Worm (Caenorhabditis elegans): ENCODE measurements around the gene T07H3.7.

T07H3.7 gene

DNA sequence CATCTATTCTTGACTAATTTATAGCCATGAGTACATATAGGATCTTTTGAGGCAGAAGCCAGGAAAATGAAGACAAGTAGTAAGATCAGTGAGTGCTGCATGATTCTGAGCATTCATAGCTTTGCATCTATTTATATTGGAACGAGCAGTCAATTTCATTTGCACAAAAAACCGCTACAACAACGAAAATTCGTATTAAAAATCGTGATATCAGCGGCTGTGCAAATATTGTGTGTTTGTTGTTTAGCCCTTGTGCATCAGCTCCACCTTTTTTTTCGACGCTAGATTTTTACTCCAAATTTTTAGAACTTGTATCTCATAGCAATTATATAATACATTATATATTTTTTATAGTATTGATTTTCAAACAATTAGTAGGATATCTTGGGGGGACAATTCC, 5.6 kb downstream of the T07H3.7 start, which contains the start of gene clec-21:
clec-21 (minus strand) TSS at position 101 of the 400 bp plus-strand sequence.
- TF ChIP-seq F13C5.2 (tag; optimal IDR thresholded peaks at IDR 0.05) (no peak), scrt-1 (GFP tag; IDR thresholded peaks at IDR 0.05) (no peak), ama-1 (optimal IDR thresholded peaks at IDR 0.05) (no peak), tbx-37 (GFP tag; conservative IDR thresholded peaks at IDR 0.05) (no peak), pes-1 (GFP tag; IDR thresholded peaks at IDR 0.05) (no peak), hnd-1 (tag; optimal IDR thresholded peaks at IDR 0.05) (no peak), hmbx-1 (tag; optimal IDR thresholded peaks at IDR 0.05) (no peak), ceh-36 (tag; optimal IDR thresholded peaks at IDR 0.05) (no peak), ets-7 (tag; optimal IDR thresholded peaks at IDR 0.05) (no peak), aly-1 (tag; optimal IDR thresholded peaks at IDR 0.05) (no peak), B0310.2 (tag; optimal IDR thresholded peaks at IDR 0.05) (no peak), hmg-4 (GFP tag; optimal IDR thresholded peaks at IDR 0.05) (no peak), flt-1 (GFP tag; IDR thresholded peaks at IDR 0.05) (no peak), tra-4 (tag; optimal IDR thresholded peaks at IDR 0.05) (no peak)

DNA sequence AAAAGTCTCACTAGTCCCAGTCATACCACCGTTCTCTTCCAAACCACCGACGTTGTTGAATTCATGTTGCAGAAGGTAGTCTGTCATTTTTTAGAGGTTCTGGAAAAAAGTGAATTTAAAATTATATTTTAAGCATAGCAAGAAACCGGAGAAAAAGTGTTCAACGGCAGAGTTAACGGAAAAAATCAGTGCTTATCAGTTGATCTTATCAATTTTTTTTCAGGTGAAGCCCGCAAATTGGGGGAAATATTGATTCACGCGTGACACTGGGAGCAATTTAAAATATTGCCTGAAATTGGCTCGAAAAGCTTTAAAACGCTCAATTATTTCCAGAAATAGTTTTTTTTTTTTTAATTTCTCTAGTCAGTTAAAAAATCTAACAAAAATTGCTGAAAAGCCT, 9.9 kb downstream of the T07H3.7 start, which contains the start of gene math-38:
math-38 (minus strand) TSS at position 101 of the 400 bp plus-strand sequence.
- no peak for TF ChIP-seq hnd-1 (tag; optimal IDR thresholded peaks at IDR 0.05)
- no peak for TF ChIP-seq aly-1 (tag; optimal IDR thresholded peaks at IDR 0.05)
- no peak for TF ChIP-seq tra-4 (tag; optimal IDR thresholded peaks at IDR 0.05)
- TF ChIP-seq ceh-13 (GFP tag; optimal IDR thresholded peaks at IDR 0.05), result no peak

DNA sequence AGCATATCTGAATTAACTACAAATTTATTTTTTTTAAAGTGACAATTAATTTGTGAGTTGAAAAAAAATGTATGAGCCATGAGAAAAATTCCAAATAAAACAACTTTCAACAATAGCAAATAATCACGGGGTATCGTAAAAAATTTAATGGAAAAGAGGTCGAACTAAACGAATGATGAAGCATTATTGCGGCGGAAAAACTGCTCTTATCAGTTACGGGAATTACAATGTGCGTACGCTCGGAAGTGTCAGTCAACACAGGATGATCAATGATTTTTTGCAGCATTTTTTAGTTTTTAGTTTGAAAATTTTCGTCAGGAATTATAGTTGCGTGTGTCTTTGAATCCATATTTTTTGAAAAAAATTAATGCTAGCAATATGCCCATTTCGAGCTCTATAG, 13.0 kb downstream of the T07H3.7 start:
- no peak for TF ChIP-seq ceh-36 (tag; optimal IDR thresholded peaks at IDR 0.05)
- TF ChIP-seq tbx-11 (GFP tag; IDR thresholded peaks at IDR 0.05), result no peak
- TF ChIP-seq F13C5.2 (tag; optimal IDR thresholded peaks at IDR 0.05), result no peak
- TF ChIP-seq hnd-1 (tag; optimal IDR thresholded peaks at IDR 0.05), result no peak
- no peak for TF ChIP-seq ets-7 (tag; optimal IDR thresholded peaks at IDR 0.05)
- TF ChIP-seq scrt-1 (GFP tag; IDR thresholded peaks at IDR 0.05), result no peak
- TF ChIP-seq hmbx-1 (tag; optimal IDR thresholded peaks at IDR 0.05), result no peak
- TF ChIP-seq sea-1 (GFP tag; conservative IDR thresholded peaks at IDR 0.05), result no peak
- TF ChIP-seq tra-4 (tag; optimal IDR thresholded peaks at IDR 0.05), result no peak

DNA sequence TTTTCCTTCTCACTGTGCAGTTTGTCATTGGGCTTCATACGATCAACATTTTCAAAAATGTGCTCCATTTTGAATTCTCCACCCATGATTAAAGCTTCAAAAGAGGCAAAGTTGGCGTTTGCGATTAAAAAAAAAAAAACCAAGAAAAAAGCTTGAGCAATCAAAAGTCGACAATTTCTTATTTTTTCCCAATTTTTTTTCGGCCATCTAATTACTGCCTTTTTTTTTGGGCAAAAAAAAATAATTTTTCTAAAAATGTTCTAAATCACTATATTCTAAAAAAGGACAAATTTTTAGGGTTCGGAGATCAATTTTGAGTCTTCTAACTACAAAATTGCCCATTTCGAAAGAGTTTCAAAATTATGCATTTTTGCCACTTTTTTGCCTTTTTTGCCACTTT, 13.7 kb downstream of the T07H3.7 start, which contains the start of gene K05F6.10:
K05F6.10 (minus strand) TSS at position 101 of the 400 bp plus-strand sequence.
- no peak for TF ChIP-seq tbx-11 (GFP tag; IDR thresholded peaks at IDR 0.05)
- no peak for TF ChIP-seq sea-1 (GFP tag; conservative IDR thresholded peaks at IDR 0.05)
- TF ChIP-seq hmbx-1 (tag; optimal IDR thresholded peaks at IDR 0.05), result no peak
- TF ChIP-seq flt-1 (GFP tag; IDR thresholded peaks at IDR 0.05), result no peak
- TF ChIP-seq tra-4 (tag; optimal IDR thresholded peaks at IDR 0.05), result no peak

DNA sequence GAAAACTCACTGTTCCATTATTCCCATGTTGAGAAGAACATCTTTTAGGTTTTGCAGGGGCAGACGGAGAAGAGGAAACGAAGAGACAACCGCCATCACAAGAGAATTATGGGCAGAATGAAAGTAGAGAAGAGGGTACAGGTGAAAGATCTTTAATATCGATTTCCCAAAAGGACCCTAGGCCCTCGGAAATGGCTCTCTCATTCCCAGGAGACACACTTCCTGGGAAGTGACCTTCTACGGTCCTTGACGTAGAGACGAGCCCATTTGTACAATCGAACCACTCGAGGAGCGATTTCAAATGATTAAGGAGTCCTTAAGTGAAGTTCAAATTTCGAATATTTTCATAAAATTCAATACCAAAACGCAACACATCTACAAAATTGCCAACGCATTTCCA, 18.7 kb downstream of the T07H3.7 start, which contains the start of gene fbxb-46:
fbxb-46 (minus strand) TSS at position 101 of the 400 bp plus-strand sequence.
- TF ChIP-seq tbx-37 (GFP tag; conservative IDR thresholded peaks at IDR 0.05) (no peak), tbx-11 (GFP tag; IDR thresholded peaks at IDR 0.05) (no peak), F13C5.2 (tag; optimal IDR thresholded peaks at IDR 0.05) (no peak), flt-1 (GFP tag; IDR thresholded peaks at IDR 0.05) (no peak), ceh-36 (tag; optimal IDR thresholded peaks at IDR 0.05) (no peak), hmg-4 (GFP tag; optimal IDR thresholded peaks at IDR 0.05) (no peak), ets-7 (tag; optimal IDR thresholded peaks at IDR 0.05) (no peak)

DNA sequence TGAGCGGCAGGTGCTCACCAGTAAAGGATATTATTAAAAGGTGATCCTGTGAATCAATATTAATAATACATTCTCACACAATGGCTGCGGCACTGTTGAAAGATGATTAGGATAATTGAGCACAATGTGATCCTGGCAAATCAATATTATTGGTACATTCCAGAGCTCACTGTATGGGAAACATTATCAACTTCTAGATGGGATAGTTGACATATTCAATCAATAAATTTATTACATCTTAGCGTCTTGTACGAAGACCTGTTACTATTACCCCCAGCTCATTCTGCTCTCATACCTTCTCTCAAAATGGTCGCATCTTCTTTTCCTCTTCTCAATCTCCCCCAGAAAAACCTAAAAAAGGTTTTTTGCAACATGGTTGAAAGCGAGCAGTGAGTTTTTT, 21.5 kb downstream of the T07H3.7 start, which contains the start of gene fbxb-49:
fbxb-49 (plus strand) TSS at position 301 of the 400 bp plus-strand sequence.
- TF ChIP-seq tbx-11 (GFP tag; IDR thresholded peaks at IDR 0.05) (no peak), hmbx-1 (tag; optimal IDR thresholded peaks at IDR 0.05) (no peak), flt-1 (GFP tag; IDR thresholded peaks at IDR 0.05) (no peak), sea-1 (GFP tag; conservative IDR thresholded peaks at IDR 0.05) (no peak), hnd-1 (tag; optimal IDR thresholded peaks at IDR 0.05) (no peak), aly-1 (tag; optimal IDR thresholded peaks at IDR 0.05) (no peak), ama-1 (optimal IDR thresholded peaks at IDR 0.05) (no peak), tbx-37 (GFP tag; conservative IDR thresholded peaks at IDR 0.05) (no peak), tra-4 (tag; optimal IDR thresholded peaks at IDR 0.05) (no peak), ceh-13 (GFP tag; optimal IDR thresholded peaks at IDR 0.05) (no peak), hmg-4 (GFP tag; optimal IDR thresholded peaks at IDR 0.05) (no peak), pes-1 (GFP tag; IDR thresholded peaks at IDR 0.05) (no peak), scrt-1 (GFP tag; IDR thresholded peaks at IDR 0.05) (no peak), ets-7 (tag; optimal IDR thresholded peaks at IDR 0.05) (no peak), ceh-36 (tag; optimal IDR thresholded peaks at IDR 0.05) (no peak), B0310.2 (tag; optimal IDR thresholded peaks at IDR 0.05) (no peak), F13C5.2 (tag; optimal IDR thresholded peaks at IDR 0.05) (no peak)

DNA sequence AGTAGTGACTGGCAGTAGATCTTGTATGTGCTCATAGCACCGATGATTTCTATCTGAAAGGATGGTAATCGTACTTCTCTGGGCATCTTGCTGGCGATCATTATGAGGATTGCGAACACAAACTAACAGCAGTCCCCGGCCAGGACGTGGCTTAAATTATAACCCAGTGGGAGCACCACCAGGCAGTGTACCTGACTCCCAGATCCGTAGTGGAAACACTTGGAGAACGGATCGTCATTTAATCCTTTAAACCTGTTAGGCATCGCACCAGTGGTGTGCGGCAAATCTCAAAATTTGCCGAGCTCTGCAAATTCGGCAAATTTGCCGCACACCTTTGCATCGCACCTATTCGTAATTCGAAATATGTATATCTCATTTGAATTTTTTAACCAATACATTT, 22.1 kb downstream of the T07H3.7 start, which contains the start of gene K05F6.8:
K05F6.8 (minus strand) TSS at position 101 of the 400 bp plus-strand sequence.
- no peak for TF ChIP-seq ama-1 (optimal IDR thresholded peaks at IDR 0.05)

DNA sequence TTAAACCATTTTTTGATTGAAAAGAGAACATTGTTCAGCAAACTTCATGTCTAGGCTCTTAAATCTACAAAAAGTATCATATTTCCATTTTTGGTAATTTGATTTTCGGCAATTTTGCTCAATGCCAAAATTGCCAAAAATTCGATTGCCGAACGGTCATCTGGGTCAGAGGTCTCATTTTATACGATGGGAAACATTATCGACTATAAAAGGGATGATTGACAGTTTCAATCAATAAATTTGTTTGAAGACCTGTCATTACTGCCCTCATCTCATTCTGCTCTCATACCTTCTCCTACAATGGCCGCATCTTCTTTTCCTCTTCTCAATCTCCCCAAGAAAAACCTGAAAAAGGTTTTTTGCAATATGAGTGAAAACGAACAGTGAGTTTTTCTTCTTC, 27.9 kb downstream of the T07H3.7 start, which contains the start of gene K05F6.14:
K05F6.14 (plus strand) TSS at position 301 of the 400 bp plus-strand sequence.
- TF ChIP-seq ets-7 (tag; optimal IDR thresholded peaks at IDR 0.05) (no peak), tra-4 (tag; optimal IDR thresholded peaks at IDR 0.05) (no peak), hmg-4 (GFP tag; optimal IDR thresholded peaks at IDR 0.05) (no peak), flt-1 (GFP tag; IDR thresholded peaks at IDR 0.05) (no peak), tbx-11 (GFP tag; IDR thresholded peaks at IDR 0.05) (no peak), scrt-1 (GFP tag; IDR thresholded peaks at IDR 0.05) (no peak), pes-1 (GFP tag; IDR thresholded peaks at IDR 0.05) (no peak), ama-1 (optimal IDR thresholded peaks at IDR 0.05) (no peak), hnd-1 (tag; optimal IDR thresholded peaks at IDR 0.05) (no peak), hmbx-1 (tag; optimal IDR thresholded peaks at IDR 0.05) (no peak), F13C5.2 (tag; optimal IDR thresholded peaks at IDR 0.05) (no peak), ceh-13 (GFP tag; optimal IDR thresholded peaks at IDR 0.05) (no peak), sea-1 (GFP tag; conservative IDR thresholded peaks at IDR 0.05) (no peak), aly-1 (tag; optimal IDR thresholded peaks at IDR 0.05) (no peak), ceh-36 (tag; optimal IDR thresholded peaks at IDR 0.05) (no peak), tbx-37 (GFP tag; conservative IDR thresholded peaks at IDR 0.05) (no peak), B0310.2 (tag; optimal IDR thresholded peaks at IDR 0.05) (no peak)
